Worm (Caenorhabditis elegans) whole organism, L1 larva: Measurements from ENCODE around the gene srd-58.

Experiments
- C04F5.9 ChIP-seq: sonication (generic microtip); optimal IDR thresholded peaks from 2 replicates; lab custom pipeline; 2016; ENCODE audit warnings: missing genetic modification characterization, missing compliant biosample characterization
- C34B4.2 ChIP-seq: sonication (generic microtip); optimal IDR thresholded peaks from 2 replicates; lab custom pipeline; 2017; ENCODE audit warnings: mild to moderate bottlenecking, missing genetic modification characterization, missing compliant biosample characterization
- F16B12.6 ChIP-seq: fragments of 150-350 bp; optimal IDR thresholded peaks from 2 replicates; lab custom pipeline; 2014; ENCODE audit warnings: missing biosample characterization, missing genetic modification characterization
- aly-2 ChIP-seq: fragments of 150-350 bp; optimal IDR thresholded peaks from 2 replicates; lab custom pipeline; 2014; ENCODE audit warnings: missing biosample characterization, missing genetic modification characterization
- ama-1 ChIP-seq: fragments of 150-350 bp; optimal IDR thresholded peaks from 2 replicates; lab custom pipeline; 2014
- ceh-8 ChIP-seq: fragments of 200-800 bp; sonication (Bioruptor generic); optimal IDR thresholded peaks from 2 replicates; lab custom pipeline; 2018; ENCODE audit warnings: mild to moderate bottlenecking, missing genetic modification characterization, moderate library complexity, missing compliant biosample characterization
- ceh-88 ChIP-seq: fragments of 200-800 bp; sonication (Bioruptor generic); IDR thresholded peaks from 2 replicates; pipeline ENCODE4 v1.3.6; 2022; ENCODE audit warnings: missing genetic modification characterization, missing compliant biosample characterization
- ceh-90 ChIP-seq: sonication (generic microtip); optimal IDR thresholded peaks from 2 replicates; lab custom pipeline; 2016; ENCODE audit warnings: missing genetic modification characterization, missing compliant biosample characterization
- ces-1 ChIP-seq: fragments of 150-350 bp; optimal IDR thresholded peaks from 2 replicates; lab custom pipeline; 2014; ENCODE audit warnings: missing biosample characterization, missing genetic modification reagents, missing genetic modification characterization
- dpl-1 ChIP-seq, 3 experiments: fragments of 150-350 bp in 2 of 3; sonication (generic microtip) in 1 of 3; optimal IDR thresholded peaks; 2 replicates each; lab custom pipeline; 2014 to 2017; ENCODE audit warnings: missing biosample characterization in 3 of 3, missing genetic modification characterization in 3 of 3, missing genetic modification reagents in 3 of 3
- dsc-1 ChIP-seq: sonication (generic microtip); optimal IDR thresholded peaks from 2 replicates; lab custom pipeline; 2016; ENCODE audit warnings: mild to moderate bottlenecking, missing genetic modification characterization, missing compliant biosample characterization
- efl-1 ChIP-seq, 4 experiments: fragments of 150-350 bp; optimal IDR thresholded peaks in 3 of 4; peaks in 1 of 4; 1 replicate in 1 of 4; 2 replicates in 3 of 4; lab custom pipeline; 2014; ENCODE audit warnings: missing biosample characterization in 2 of 4, missing genetic modification characterization in 2 of 4, missing genetic modification reagents in 2 of 4
- efl-3 ChIP-seq: fragments of 200-800 bp; sonication (Bioruptor generic); optimal IDR thresholded peaks from 2 replicates; lab custom pipeline; 2018; ENCODE audit warnings: mild to moderate bottlenecking, missing genetic modification characterization, missing compliant biosample characterization
- egl-13 ChIP-seq: sonication (generic microtip); optimal IDR thresholded peaks from 2 replicates; lab custom pipeline; 2016; ENCODE audit warnings: missing genotype, missing genetic modification reagents, missing genetic modification characterization, missing compliant biosample characterization
- elt-3 ChIP-seq, 6 experiments: fragments of 150-350 bp in 1 of 6; sonication (generic microtip); optimal IDR thresholded peaks; 2 replicates each; lab custom pipeline; 2017 to 2018; ENCODE audit warnings: missing biosample characterization in 6 of 6, missing genetic modification characterization in 6 of 6, inconsistent platforms in 1 of 6
- ets-5 ChIP-seq: fragments of 200-800 bp; sonication (Bioruptor generic); IDR thresholded peaks from 2 replicates; pipeline ENCODE4 v1.3.6; 2022; ENCODE audit warnings: missing genetic modification characterization, missing compliant biosample characterization
- fkh-10 ChIP-seq: sonication (generic microtip); optimal IDR thresholded peaks from 2 replicates; lab custom pipeline; 2017; ENCODE audit warnings: missing biosample characterization, missing genetic modification reagents, missing genetic modification characterization
- fkh-4 ChIP-seq: sonication (generic microtip); optimal IDR thresholded peaks from 2 replicates; lab custom pipeline; 2016; ENCODE audit warnings: missing compliant biosample characterization, missing genetic modification characterization, borderline replicate concordance
- fos-1 ChIP-seq: fragments of 150-350 bp; optimal IDR thresholded peaks from 2 replicates; lab custom pipeline; 2014; ENCODE audit warnings: missing biosample characterization, missing genetic modification characterization
- grh-1 ChIP-seq: fragments of 200-800 bp; sonication (Bioruptor generic); IDR thresholded peaks from 2 replicates; pipeline ENCODE4 v1.3.6; 2022; ENCODE audit warnings: missing genetic modification reagents, missing genetic modification characterization, missing compliant biosample characterization
- hlh-17 ChIP-seq: fragments of 200-800 bp; sonication (Bioruptor generic); optimal IDR thresholded peaks from 2 replicates; lab custom pipeline; 2018; ENCODE audit warnings: missing genetic modification characterization, mild to moderate bottlenecking, missing compliant biosample characterization, moderate library complexity, borderline replicate concordance
- hlh-4 ChIP-seq: sonication (generic microtip); optimal IDR thresholded peaks from 2 replicates; lab custom pipeline; 2016; ENCODE audit warnings: mild to moderate bottlenecking, missing genetic modification characterization, missing compliant biosample characterization
- hpl-2 ChIP-seq: fragments of 150-350 bp; optimal IDR thresholded peaks from 2 replicates; lab custom pipeline; 2014; ENCODE audit warnings: missing biosample characterization, missing genetic modification reagents, missing genetic modification characterization
- irx-1 ChIP-seq: sonication (generic microtip); optimal IDR thresholded peaks from 2 replicates; lab custom pipeline; 2016; ENCODE audit warnings: missing genetic modification characterization, missing compliant biosample characterization
- jun-1 ChIP-seq: fragments of 150-350 bp; optimal IDR thresholded peaks from 2 replicates; lab custom pipeline; 2014; ENCODE audit warnings: missing biosample characterization, missing genetic modification reagents, missing genetic modification characterization
- lsy-2 ChIP-seq, 2 experiments: fragments of 150-350 bp; optimal IDR thresholded peaks; 2 replicates each; lab custom pipeline; 2014; ENCODE audit warnings: missing biosample characterization in 2 of 2, missing genetic modification characterization in 2 of 2
- mab-9 ChIP-seq: fragments of 200-800 bp; sonication (Bioruptor generic); IDR thresholded peaks from 2 replicates; pipeline ENCODE4 v1.3.6; 2022; ENCODE audit warnings: missing genetic modification reagents, missing genetic modification characterization, missing compliant biosample characterization
- mep-1 ChIP-seq: fragments of 150-350 bp; optimal IDR thresholded peaks from 2 replicates; lab custom pipeline; 2014; ENCODE audit warnings: missing biosample characterization, missing genetic modification characterization
- nhr-11 ChIP-seq: fragments of 150-350 bp; optimal IDR thresholded peaks from 2 replicates; lab custom pipeline; 2014; ENCODE audit warnings: missing biosample characterization, missing genetic modification characterization
- nhr-19 ChIP-seq: fragments of 200-800 bp; sonication (Bioruptor generic); conservative IDR thresholded peaks from 2 replicates; pipeline ENCODE4 v1.3.6; 2022; ENCODE audit warnings: missing genetic modification characterization, missing compliant biosample characterization
- nhr-237 ChIP-seq: fragments of 150-350 bp; optimal IDR thresholded peaks from 2 replicates; lab custom pipeline; 2014; ENCODE audit warnings: missing biosample characterization, missing genetic modification characterization
- nhr-47 ChIP-seq: sonication (generic microtip); optimal IDR thresholded peaks from 2 replicates; lab custom pipeline; 2016; ENCODE audit warnings: mild to moderate bottlenecking, missing genetic modification characterization, moderate library complexity, missing compliant biosample characterization
- nhr-71 ChIP-seq: sonication (generic microtip); optimal IDR thresholded peaks from 2 replicates; lab custom pipeline; 2016; ENCODE audit warnings: mild to moderate bottlenecking, missing genetic modification characterization, moderate library complexity, missing compliant biosample characterization
- nhr-84 ChIP-seq: sonication (generic microtip); optimal IDR thresholded peaks from 2 replicates; lab custom pipeline; 2017; ENCODE audit warnings: missing biosample characterization, missing genetic modification characterization
- pqm-1 ChIP-seq: sonication (generic microtip); optimal IDR thresholded peaks from 3 replicates; lab custom pipeline; 2017; ENCODE audit warnings: missing biosample characterization, missing genetic modification characterization
- rnt-1 ChIP-seq: sonication (generic microtip); optimal IDR thresholded peaks from 2 replicates; lab custom pipeline; 2016; ENCODE audit warnings: mild to moderate bottlenecking, missing genetic modification characterization, moderate library complexity, missing compliant biosample characterization
- skn-1 ChIP-seq: fragments of 150-350 bp; optimal IDR thresholded peaks from 2 replicates; lab custom pipeline; 2014; ENCODE audit warnings: missing biosample characterization, missing genetic modification characterization
- sox-4 ChIP-seq: sonication (generic microtip); optimal IDR thresholded peaks from 2 replicates; lab custom pipeline; 2016; ENCODE audit warnings: missing genetic modification characterization, missing compliant biosample characterization
- sup-37 ChIP-seq: fragments of 200-800 bp; sonication (Bioruptor generic); optimal IDR thresholded peaks from 2 replicates; lab custom pipeline; 2018; ENCODE audit warnings: mild to moderate bottlenecking, missing genetic modification characterization, missing compliant biosample characterization
- tbx-2 ChIP-seq: sonication (generic microtip); optimal IDR thresholded peaks from 2 replicates; lab custom pipeline; 2016; ENCODE audit warnings: missing genetic modification characterization, missing compliant biosample characterization
- tlp-1 ChIP-seq: fragments of 150-350 bp; optimal IDR thresholded peaks from 2 replicates; lab custom pipeline; 2014; ENCODE audit warnings: missing biosample characterization, missing genetic modification characterization
- unc-30 ChIP-seq: sonication (generic microtip); optimal IDR thresholded peaks from 2 replicates; lab custom pipeline; 2017; ENCODE audit warnings: missing biosample characterization, missing genetic modification characterization
- unc-62 ChIP-seq: fragments of 150-350 bp; optimal IDR thresholded peaks from 2 replicates; lab custom pipeline; 2014; ENCODE audit warnings: missing biosample characterization, missing genetic modification reagents, missing genetic modification characterization
- unc-86 ChIP-seq: sonication (generic microtip); optimal IDR thresholded peaks from 2 replicates; lab custom pipeline; 2016; ENCODE audit warnings: missing genetic modification characterization, missing compliant biosample characterization
- vab-15 ChIP-seq: sonication (generic microtip); optimal IDR thresholded peaks from 2 replicates; lab custom pipeline; 2017; ENCODE audit warnings: missing genotype, mild to moderate bottlenecking, missing genetic modification characterization, missing compliant biosample characterization
- xbp-1 ChIP-seq: sonication (generic microtip); optimal IDR thresholded peaks from 2 replicates; lab custom pipeline; 2016; ENCODE audit warnings: missing genetic modification characterization, missing compliant biosample characterization
- ztf-11 ChIP-seq, 2 experiments: sonication (generic microtip); optimal IDR thresholded peaks; 2 replicates each; lab custom pipeline; 2016 to 2017; ENCODE audit warnings: missing genetic modification characterization in 2 of 2, missing biosample characterization in 1 of 2, missing compliant biosample characterization in 1 of 2

The srd-58 gene

ce11 chrII:7183493-7184272 lies 21.2 kb downstream of the srd-58 start, which contains the start of gene pdl-1 (continued):
- TF ChIP-seq aly-2, result no peak
- no peak for TF ChIP-seq C34B4.2
- TF ChIP-seq ztf-11 (tag; optimal IDR thresholded peaks at IDR 0.05; lab: Kevin White, UChicago), result peak in 1 of 2 experiments; percentile 3
- TF ChIP-seq nhr-237, result no peak
- TF ChIP-seq dpl-1 (GFP tag; optimal IDR thresholded peaks at IDR 0.05; lab: Kevin White, UChicago), result peak in 2 of 3 experiments; percentile 34 to 43
- TF ChIP-seq mep-1 (tag; lab: Kevin White, UChicago), result peak; percentile 77
- TF ChIP-seq tlp-1 (tag; lab: Kevin White, UChicago), result no peak
- no peak for TF ChIP-seq vab-15
- peak; percentile 78 for TF ChIP-seq nhr-47 (tag; lab: Kevin White, UChicago)
- peak; percentile 64 for TF ChIP-seq fkh-10
- TF ChIP-seq ces-1 (GFP tag; lab: Kevin White, UChicago), result no peak
- TF ChIP-seq nhr-11 (tag; lab: Kevin White, UChicago), result no peak
- peak; percentile 64 for TF ChIP-seq xbp-1 (tag; lab: Kevin White, UChicago)
- TF ChIP-seq skn-1, result peak; percentile 60
- TF ChIP-seq nhr-19, result peak; percentile 73
- TF ChIP-seq fos-1, result no peak
- no peak for TF ChIP-seq mab-9 (GFP tag; lab: Robert Waterston, UW)
- peak; percentile 44 to 60 for TF ChIP-seq efl-1 (optimal IDR thresholded peaks at IDR 0.05; lab: Kevin White, UChicago)
- TF ChIP-seq efl-1 (GFP tag; optimal IDR thresholded peaks at IDR 0.05 in 1 of 2; lab: Kevin White, UChicago), result peak; percentile 35 to 96
- TF ChIP-seq hlh-4, result no peak
- no peak for TF ChIP-seq nhr-84 (tag; lab: Kevin White, UChicago)
- TF ChIP-seq dsc-1 (tag; lab: Kevin White, UChicago), result peak; percentile 72
- no peak for TF ChIP-seq unc-30 (tag; lab: Kevin White, UChicago)
- peak; percentile 17 for TF ChIP-seq irx-1
- peak; percentile 65 for TF ChIP-seq tbx-2 (tag; lab: Kevin White, UChicago)
- TF ChIP-seq hlh-17 (GFP tag; lab: Kevin White, UChicago), result no peak
- TF ChIP-seq F16B12.6 (tag; lab: Kevin White, UChicago), result peak; percentile 32
- TF ChIP-seq unc-62 (GFP tag; lab: Kevin White, UChicago), result no peak
- no peak for TF ChIP-seq ets-5
- no peak for TF ChIP-seq ceh-90 (tag; lab: Kevin White, UChicago)
- no peak for TF ChIP-seq efl-3 (GFP tag; lab: Kevin White, UChicago)
- 0 out of 2 replicates have a peak, but pooled peaks have one; percentile 42 for TF ChIP-seq ceh-88
- TF ChIP-seq hpl-2 (GFP tag; lab: Kevin White, UChicago), result no peak
- TF ChIP-seq jun-1 (tag; lab: Kevin White, UChicago), result peak; percentile 37
- no peak for TF ChIP-seq ama-1 (lab: Kevin White, UChicago)
- peak; percentile 10 for TF ChIP-seq C04F5.9 (tag; lab: Kevin White, UChicago)
- TF ChIP-seq pqm-1 (tag; lab: Kevin White, UChicago), result no peak
- peak; percentile 38 for TF ChIP-seq egl-13
- TF ChIP-seq elt-3 (tag; optimal IDR thresholded peaks at IDR 0.05; lab: Kevin White, UChicago), result peak in 3 of 6 experiments; percentile 24 to 61 (median 58)
- peak; percentile 61 to 72 for TF ChIP-seq lsy-2 (tag; optimal IDR thresholded peaks at IDR 0.05; lab: Kevin White, UChicago)
- no peak for TF ChIP-seq sox-4 (tag; lab: Kevin White, UChicago)
- TF ChIP-seq ceh-8, result no peak
- no peak for TF ChIP-seq fkh-4 (tag; lab: Kevin White, UChicago)
- TF ChIP-seq nhr-71 (tag; lab: Kevin White, UChicago), result peak; percentile 73
- peak; percentile 48 for TF ChIP-seq unc-86 (tag; lab: Kevin White, UChicago)
- TF ChIP-seq rnt-1 (tag; lab: Kevin White, UChicago), result peak; percentile 79
- TF ChIP-seq grh-1, result peak; percentile 55; the same call in 1 of the 2 replicates
- TF ChIP-seq sup-37, result no peak
